Worm (Caenorhabditis elegans): Measurements from ENCODE around the gene cng-2.

The cng-2 gene

ce11 chrIV:2052337-2052736, 15.3 kb downstream of the cng-2 start (continued):
- no peak for TF ChIP-seq aha-1 (tag; optimal IDR thresholded peaks at IDR 0.05)

- TF ChIP-seq isw-1 (GFP tag; IDR thresholded peaks at IDR 0.05) (peak; percentile 10; the same call in 1 of the 2 replicates), nhr-71 (tag; optimal IDR thresholded peaks at IDR 0.05) (peak; percentile 63), nhr-237 (tag; optimal IDR thresholded peaks at IDR 0.05) (no peak), C34B4.2 (tag; optimal IDR thresholded peaks at IDR 0.05) (no peak), Y116A8C.19 (tag; optimal IDR thresholded peaks at IDR 0.05; ENCODE audit: borderline replicate concordance) (no peak), lin-35 (GFP tag; optimal IDR thresholded peaks at IDR 0.05) (peak in 1 of 2 experiments; percentile 23), lin-15B (tag; optimal IDR thresholded peaks at IDR 0.05) (no peak), vab-15 (tag; optimal IDR thresholded peaks at IDR 0.05) (no peak), xbp-1 (tag; optimal IDR thresholded peaks at IDR 0.05) (no peak), ceh-82 (tag; optimal IDR thresholded peaks at IDR 0.05) (peak in 1 of 3 experiments; percentile 24), hpl-2 (GFP tag; optimal IDR thresholded peaks at IDR 0.05) (no peak), ztf-4 (tag; optimal IDR thresholded peaks at IDR 0.05) (no peak), grh-1 (GFP tag; IDR thresholded peaks at IDR 0.05) (no peak), fos-1 (tag; optimal IDR thresholded peaks at IDR 0.05) (no peak), ets-5 (GFP tag; IDR thresholded peaks at IDR 0.05) (no peak), dpl-1 (GFP tag; optimal IDR thresholded peaks at IDR 0.05) (no peak), lin-39 (tag; optimal IDR thresholded peaks at IDR 0.05) (no peak), pqm-1 (tag; optimal IDR thresholded peaks at IDR 0.05) (no peak), snpc-4 (tag; optimal IDR thresholded peaks at IDR 0.05) (no peak), ceh-88 (GFP tag; IDR thresholded peaks at IDR 0.05) (no peak), unc-86 (tag; optimal IDR thresholded peaks at IDR 0.05) (no peak), ama-1 (optimal IDR thresholded peaks at IDR 0.05) (no peak), sox-4 (tag; optimal IDR thresholded peaks at IDR 0.05) (no peak), unc-62 (GFP tag; optimal IDR thresholded peaks at IDR 0.05) (no peak), nhr-28 (tag; optimal IDR thresholded peaks at IDR 0.05) (no peak), C16A3.4 (tag; optimal IDR thresholded peaks at IDR 0.05) (no peak), fkh-8 (tag; optimal IDR thresholded peaks at IDR 0.05) (no peak), unc-98 (GFP tag; IDR thresholded peaks at IDR 0.05) (no peak), snu-23 (GFP tag; optimal IDR thresholded peaks at IDR 0.05) (peak; percentile 32), hlh-17 (GFP tag; optimal IDR thresholded peaks at IDR 0.05; ENCODE audit: borderline replicate concordance) (no peak), unc-30 (tag; optimal IDR thresholded peaks at IDR 0.05) (no peak), nhr-12 (tag; optimal IDR thresholded peaks at IDR 0.05) (no peak), elt-2 (tag; optimal IDR thresholded peaks at IDR 0.05) (no peak), tlp-1 (tag; optimal IDR thresholded peaks at IDR 0.05) (no peak), aha-1 (tag; optimal IDR thresholded peaks at IDR 0.05) (no peak), jun-1 (tag; optimal IDR thresholded peaks at IDR 0.05) (no peak), nhr-20 (tag; optimal IDR thresholded peaks at IDR 0.05) (no peak), blmp-1 (tag; optimal IDR thresholded peaks at IDR 0.05) (no peak), ceh-90 (tag; optimal IDR thresholded peaks at IDR 0.05) (no peak), mab-9 (GFP tag; IDR thresholded peaks at IDR 0.05) (0 out of 2 replicates have a peak, but pooled peaks have one; percentile 44), nhr-85 (tag) (no peak), fkh-4 (tag; optimal IDR thresholded peaks at IDR 0.05; ENCODE audit: borderline replicate concordance) (no peak), swsn-7 (tag; optimal IDR thresholded peaks at IDR 0.05) (peak; percentile 38), nhr-19 (GFP tag; conservative IDR thresholded peaks at IDR 0.05) (peak; percentile 18; the same call in 1 of the 2 replicates), nhr-11 (tag; optimal IDR thresholded peaks at IDR 0.05) (no peak), mep-1 (tag; optimal IDR thresholded peaks at IDR 0.05) (peak; percentile 25), ztf-11 (tag; optimal IDR thresholded peaks at IDR 0.05) (no peak), mef-2 (tag; optimal IDR thresholded peaks at IDR 0.05) (no peak), aly-2 (tag; optimal IDR thresholded peaks at IDR 0.05) (no peak), nhr-84 (tag; optimal IDR thresholded peaks at IDR 0.05) (no peak), irx-1 (tag; optimal IDR thresholded peaks at IDR 0.05) (no peak), nhr-47 (tag; optimal IDR thresholded peaks at IDR 0.05) (peak; percentile 47), F16B12.6 (tag; optimal IDR thresholded peaks at IDR 0.05) (no peak)
Measured at ce11 chrIV:2053591-2053990, 16.6 kb downstream of the cng-2 start.

Measured in whole organism, L1 larva.